Fruit fly (Drosophila melanogaster): ENCODE results near the gene CG11964.

The CG11964 gene

dm6 chr3R:8947757-8948428 is 3.1 kb upstream of the CG11964 start (continued):
- TF ChIP-seq insv (GFP tag; optimal IDR thresholded peaks at IDR 0.05), result no peak
- no peak for TF ChIP-seq disco-r (GFP tag; optimal IDR thresholded peaks at IDR 0.05)
- TF ChIP-seq eyg (GFP tag; optimal IDR thresholded peaks at IDR 0.05), result no peak
- peak; percentile 13 for TF ChIP-seq CG17829 (tag; optimal IDR thresholded peaks at IDR 0.05)
- no peak for TF ChIP-seq Aef1 (GFP tag; IDR thresholded peaks at IDR 0.05)
- no peak for TF ChIP-seq B-H2 (GFP tag; optimal IDR thresholded peaks at IDR 0.05)
- TF ChIP-seq Awh (GFP tag; IDR thresholded peaks at IDR 0.05), result no peak
- TF ChIP-seq CG12942 (GFP tag; optimal IDR thresholded peaks at IDR 0.05), result no peak
- peak; percentile 26 for TF ChIP-seq Deaf1 (tag; optimal IDR thresholded peaks at IDR 0.05)
- TF ChIP-seq CG31224 (GFP tag; IDR thresholded peaks at IDR 0.05), result no peak
- no peak for TF ChIP-seq ranshi (GFP tag; IDR thresholded peaks at IDR 0.05)
- TF ChIP-seq CrebB (tag; optimal IDR thresholded peaks at IDR 0.05), result no peak
- peak; percentile 86 for TF ChIP-seq kni (GFP tag; optimal IDR thresholded peaks at IDR 0.05)
- TF ChIP-seq CG8290 (GFP tag; optimal IDR thresholded peaks at IDR 0.05), result no peak
- no peak for TF ChIP-seq CG8290 (tag; optimal IDR thresholded peaks at IDR 0.05)
- TF ChIP-seq CG11696 (GFP tag; IDR thresholded peaks at IDR 0.05), result no peak

dm6 chr3R:8946429-8946828 is 1.6 kb upstream of the CG11964 start:
- TF ChIP-seq CG10147 (GFP tag; optimal IDR thresholded peaks at IDR 0.05) (no peak), run (tag; optimal IDR thresholded peaks at IDR 0.05) (no peak), dmrt11E (tag; optimal IDR thresholded peaks at IDR 0.05) (no peak), crol (GFP tag; IDR thresholded peaks at IDR 0.05) (peak; percentile 39; the same call in 1 of the 2 replicates), E2f2 (GFP tag; IDR thresholded peaks at IDR 0.05) (no peak), sim (GFP tag; IDR thresholded peaks at IDR 0.05) (no peak), Ets97D (GFP tag; optimal IDR thresholded peaks at IDR 0.05) (no peak), CG18476 (GFP tag; optimal IDR thresholded peaks at IDR 0.05) (no peak), CG13894 (tag; optimal IDR thresholded peaks at IDR 0.05) (no peak), tgo (GFP tag; IDR thresholded peaks at IDR 0.05) (0 out of 3 replicates have a peak, but pooled peaks have one; percentile 29), CG10959 (GFP tag; IDR thresholded peaks at IDR 0.05) (no peak), CG31441 (GFP tag; IDR thresholded peaks at IDR 0.05) (no peak), CG6854 (GFP tag; optimal IDR thresholded peaks at IDR 0.05) (no peak), kni (GFP tag; optimal IDR thresholded peaks at IDR 0.05) (peak; percentile 83), CG4360 (GFP tag; IDR thresholded peaks at IDR 0.05) (peak; percentile 24; the same call in 1 of the 2 replicates), CTCF (GFP tag; optimal IDR thresholded peaks at IDR 0.05) (no peak), Blimp-1 (GFP tag; optimal IDR thresholded peaks at IDR 0.05) (peak; percentile 94), Sox102F (GFP tag; optimal IDR thresholded peaks at IDR 0.05) (no peak), BtbVII (GFP tag; optimal IDR thresholded peaks at IDR 0.05) (no peak), C15 (GFP tag; IDR thresholded peaks at IDR 0.05) (no peak)

- TF ChIP-seq CG34224 (GFP tag; IDR thresholded peaks at IDR 0.05; ENCODE audit: partially characterized antibody) (no peak), sna (GFP tag; IDR thresholded peaks at IDR 0.05; ENCODE audit: partially characterized antibody) (no peak), tgo (GFP tag; IDR thresholded peaks at IDR 0.05) (peak; percentile 96), Atf6 (GFP tag; IDR thresholded peaks at IDR 0.05) (peak; percentile 84), fd96Cb (tag; optimal IDR thresholded peaks at IDR 0.05) (peak; percentile 84), Neu2 (GFP tag; optimal IDR thresholded peaks at IDR 0.05; ENCODE audit: borderline replicate concordance) (no peak), Camta (GFP tag; optimal IDR thresholded peaks at IDR 0.05) (peak; percentile 5), seq (GFP tag; IDR thresholded peaks at IDR 0.05) (peak; percentile 83), gcm (GFP tag; optimal IDR thresholded peaks at IDR 0.05) (peak; percentile 87), hth (optimal IDR thresholded peaks at IDR 0.05) (no peak), z (GFP tag; IDR thresholded peaks at IDR 0.05) (no peak), unpg (GFP tag; optimal IDR thresholded peaks at IDR 0.05) (peak; percentile 93), CG4854 (GFP tag; optimal IDR thresholded peaks at IDR 0.05) (peak; percentile 51), CG33213 (GFP tag; optimal IDR thresholded peaks at IDR 0.05) (no peak), CG2889 (GFP tag; IDR thresholded peaks at IDR 0.05) (peak; percentile 55; the same call in 1 of the 3 replicates)
Observed at dm6 chr3R:8945502-8946324, 893 bp upstream of the CG11964 start.

All from whole organism, embryonic.